Fruit fly (Drosophila melanogaster) S2 (cell line): Measurements from ENCODE around the gene CG46466.

Experiments
- CG8478 ChIP-seq: fragments of >200 bp; optimal IDR thresholded peaks from 2 replicates; lab custom pipeline; 2018
- CTCF ChIP-seq, 2 experiments: fragments of >200 bp; optimal IDR thresholded peaks; 2 replicates each; lab custom pipeline; 2018

DNA sequence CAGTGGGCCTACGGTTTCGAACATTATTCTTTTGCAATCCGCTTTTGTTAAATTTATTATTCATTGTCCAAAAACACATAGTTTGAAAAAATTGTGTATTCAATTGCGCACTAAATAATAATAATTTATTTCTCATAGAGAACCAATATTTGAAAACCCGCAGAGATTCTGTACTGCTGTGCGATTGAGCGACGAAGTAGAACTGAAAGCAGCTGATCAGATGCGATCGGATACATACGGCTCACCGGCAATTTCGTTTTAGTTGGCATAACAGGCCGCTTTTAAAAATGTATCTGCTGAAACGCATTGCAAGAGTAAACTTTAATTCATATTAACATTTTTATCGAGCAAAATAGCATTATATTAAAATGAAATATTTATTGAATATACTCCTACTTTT is 32.9 kb upstream of the CG46466 start, which contains the start of gene myo:
- TF ChIP-seq CG8478 (lab: Kevin White, UChicago) = no peak
- no peak for TF ChIP-seq CTCF (optimal IDR thresholded peaks at IDR 0.05; lab: Kevin White, UChicago)
